Fruit fly (Drosophila melanogaster): ENCODE data around the gene Grip.

Grip gene

DNA sequence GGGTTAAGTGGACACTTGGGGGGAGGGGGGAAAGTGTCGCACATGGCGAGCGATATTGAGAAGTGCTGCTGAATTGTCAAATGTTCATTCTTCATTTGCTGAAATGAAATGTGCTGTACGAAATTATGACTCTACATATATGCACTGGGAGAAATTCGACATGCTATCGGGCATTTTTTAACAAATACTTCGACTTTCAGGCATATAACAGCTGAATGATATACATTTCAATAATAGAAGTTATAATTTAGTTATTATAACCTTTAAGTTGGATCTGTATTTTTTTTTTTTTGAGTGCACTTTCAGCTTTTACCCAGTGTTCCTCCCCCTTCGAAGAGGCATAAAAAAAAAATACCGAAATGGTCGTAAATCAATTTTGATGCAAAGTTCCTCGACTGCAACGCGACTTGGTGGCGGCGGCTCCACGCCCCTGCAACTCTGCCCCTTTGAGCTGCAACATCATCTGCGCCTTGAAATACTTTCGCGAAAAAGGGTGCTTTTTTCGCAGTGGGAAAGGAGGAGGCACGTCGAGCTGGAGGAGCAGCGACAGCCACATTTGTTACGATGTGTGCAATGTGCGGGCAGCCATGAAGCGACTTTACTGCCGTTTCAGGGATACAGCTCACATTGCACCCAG is 7.4 kb downstream of the Grip start (continued):
- no peak for TF ChIP-seq CG6791 (GFP tag; IDR thresholded peaks at IDR 0.05; ENCODE audit: partially characterized antibody)
- no peak for TF ChIP-seq eve (GFP tag; optimal IDR thresholded peaks at IDR 0.05)
- peak; percentile 5 for TF ChIP-seq sqz (GFP tag; optimal IDR thresholded peaks at IDR 0.05)
- TF ChIP-seq Dll (GFP tag; IDR thresholded peaks at IDR 0.05; ENCODE audit: partially characterized antibody) = no peak
- no peak for TF ChIP-seq Sry-β (GFP tag; optimal IDR thresholded peaks at IDR 0.05)
- TF ChIP-seq br (optimal IDR thresholded peaks at IDR 0.05) = no peak
- TF ChIP-seq fd102C (GFP tag; optimal IDR thresholded peaks at IDR 0.05) = no peak
- no peak for TF ChIP-seq CG12942 (GFP tag; optimal IDR thresholded peaks at IDR 0.05)
- no peak for TF ChIP-seq amos (GFP tag; IDR thresholded peaks at IDR 0.05; ENCODE audit: partially characterized antibody)
- TF ChIP-seq nerfin-1 (tag; optimal IDR thresholded peaks at IDR 0.05) = no peak
- TF ChIP-seq Dbx (GFP tag; IDR thresholded peaks at IDR 0.05) = no peak
- no peak for TF ChIP-seq CG2116 (GFP tag; optimal IDR thresholded peaks at IDR 0.05)
- TF ChIP-seq CG15601 (tag; optimal IDR thresholded peaks at IDR 0.05) = no peak
- TF ChIP-seq CG2120 (GFP tag; optimal IDR thresholded peaks at IDR 0.05) = peak; percentile 0
- no peak for TF ChIP-seq dati (GFP tag; IDR thresholded peaks at IDR 0.05)
- no peak for TF ChIP-seq Max (GFP tag; optimal IDR thresholded peaks at IDR 0.05)
- no peak for TF ChIP-seq Tbp (GFP tag; optimal IDR thresholded peaks at IDR 0.05)
- TF ChIP-seq h (optimal IDR thresholded peaks at IDR 0.05) = no peak
- no peak for TF ChIP-seq insv (GFP tag; optimal IDR thresholded peaks at IDR 0.05)
- no peak for TF ChIP-seq Hmr (GFP tag; optimal IDR thresholded peaks at IDR 0.05)
- no peak for TF ChIP-seq CG2199 (GFP tag; IDR thresholded peaks at IDR 0.05)
- no peak for TF ChIP-seq prd (optimal IDR thresholded peaks at IDR 0.05)
- peak; percentile 68; the same call in 2 of the 3 replicates for TF ChIP-seq prd (GFP tag; IDR thresholded peaks at IDR 0.05)
- no peak for TF ChIP-seq aop (GFP tag; IDR thresholded peaks at IDR 0.05)
- no peak for TF ChIP-seq CG9932 (GFP tag; IDR thresholded peaks at IDR 0.05)
- peak; percentile 11 for TF ChIP-seq ind (GFP tag; optimal IDR thresholded peaks at IDR 0.05)
- TF ChIP-seq oc (tag; optimal IDR thresholded peaks at IDR 0.05) = no peak
- no peak for TF ChIP-seq CG10959 (GFP tag; IDR thresholded peaks at IDR 0.05)
- TF ChIP-seq hbn (GFP tag; IDR thresholded peaks at IDR 0.05; ENCODE audit: partially characterized antibody) = no peak
- TF ChIP-seq mld (GFP tag; IDR thresholded peaks at IDR 0.05; ENCODE audit: partially characterized antibody) = no peak
- TF ChIP-seq kay (GFP tag; optimal IDR thresholded peaks at IDR 0.05) = no peak
- no peak for TF ChIP-seq CG11456 (GFP tag; IDR thresholded peaks at IDR 0.05)
- no peak for TF ChIP-seq Taf1 (GFP tag; IDR thresholded peaks at IDR 0.05)
- peak; percentile 51 for TF ChIP-seq phol (tag; optimal IDR thresholded peaks at IDR 0.05)
- TF ChIP-seq MTF-1 (GFP tag; optimal IDR thresholded peaks at IDR 0.05; ENCODE audit: borderline replicate concordance) = no peak
- TF ChIP-seq usp (GFP tag; optimal IDR thresholded peaks at IDR 0.05) = no peak
- TF ChIP-seq wor (GFP tag; IDR thresholded peaks at IDR 0.05) = no peak
- no peak for TF ChIP-seq BEAF-32 (GFP tag; optimal IDR thresholded peaks at IDR 0.05)
- peak; percentile 1 for TF ChIP-seq CG7839 (tag; optimal IDR thresholded peaks at IDR 0.05)
- TF ChIP-seq Ada2b (GFP tag; IDR thresholded peaks at IDR 0.05) = no peak
- no peak for TF ChIP-seq CHES-1-like (GFP tag; optimal IDR thresholded peaks at IDR 0.05)
- TF ChIP-seq NK7.1 (GFP tag; optimal IDR thresholded peaks at IDR 0.05) = no peak
- no peak for TF ChIP-seq CG15479 (GFP tag; optimal IDR thresholded peaks at IDR 0.05)
- TF ChIP-seq Oli (tag; optimal IDR thresholded peaks at IDR 0.05) = peak; percentile 47
- TF ChIP-seq dimm (GFP tag; IDR thresholded peaks at IDR 0.05) = no peak
- no peak for TF ChIP-seq Pdp1 (GFP tag; optimal IDR thresholded peaks at IDR 0.05)
- TF ChIP-seq Nf-YB (GFP tag; optimal IDR thresholded peaks at IDR 0.05) = no peak
- TF ChIP-seq Aef1 (GFP tag; IDR thresholded peaks at IDR 0.05) = no peak
- TF ChIP-seq CG18764 (GFP tag; optimal IDR thresholded peaks at IDR 0.05) = no peak
- TF ChIP-seq CG32532 (GFP tag; IDR thresholded peaks at IDR 0.05) = no peak
- no peak for TF ChIP-seq CG9437 (GFP tag; optimal IDR thresholded peaks at IDR 0.05)
